Worm (Caenorhabditis elegans) whole organism, L4 larva: ENCODE measurements around the gene btb-5.

ENCODE experiments used
- F10B5.3 ChIP-seq: sonication (generic microtip); optimal IDR thresholded peaks from 2 replicates; lab custom pipeline; 2016; ENCODE audit warnings: mild to moderate bottlenecking, missing genetic modification characterization, missing compliant biosample characterization
- F44E2.7 ChIP-seq: fragments of 200-800 bp; sonication (Bioruptor generic); IDR thresholded peaks from 2 replicates; pipeline ENCODE4 v2.1.2; 2022; ENCODE audit warnings: missing genetic modification characterization, missing compliant biosample characterization
- F49E8.2 ChIP-seq: sonication (generic microtip); optimal IDR thresholded peaks from 2 replicates; lab custom pipeline; 2016; ENCODE audit warnings: missing compliant biosample characterization, mild to moderate bottlenecking, missing genetic modification characterization, borderline replicate concordance
- R02D3.7 ChIP-seq: fragments of 150-350 bp; sonication (generic microtip); optimal IDR thresholded peaks from 3 replicates; lab custom pipeline; 2014; ENCODE audit warnings: missing biosample characterization, missing genetic modification characterization
- ZK337.2 ChIP-seq: fragments of 200-800 bp; sonication (Bioruptor generic); IDR thresholded peaks from 2 replicates; pipeline ENCODE4 v1.3.6; 2022; ENCODE audit warnings: missing genetic modification reagents, missing genetic modification characterization, missing compliant biosample characterization
- ZK546.5 ChIP-seq, 2 experiments: sonication (generic microtip); optimal IDR thresholded peaks; 2 replicates each; lab custom pipeline; 2017; ENCODE audit warnings: missing biosample characterization in 2 of 2, missing genetic modification characterization in 2 of 2
- aha-1 ChIP-seq: fragments of 150-350 bp; peaks from one replicate; lab custom pipeline; 2014; ENCODE audit warnings: missing biosample characterization, missing genetic modification characterization
- ama-1 ChIP-seq: fragments of 150-350 bp; optimal IDR thresholded peaks from 2 replicates; lab custom pipeline; 2014; ENCODE audit warnings: inconsistent platforms, mixed read lengths
- arid-1 ChIP-seq: fragments of 200-800 bp; sonication (Bioruptor generic); conservative IDR thresholded peaks from 2 replicates; pipeline ENCODE4 v1.3.6; 2022; ENCODE audit warnings: missing genetic modification reagents, missing genetic modification characterization, missing compliant biosample characterization
- ceh-20 ChIP-seq: fragments of 200-800 bp; sonication (Bioruptor generic); IDR thresholded peaks from 2 replicates; pipeline ENCODE4 v1.3.6; 2022; ENCODE audit warnings: missing genetic modification reagents, missing genetic modification characterization, missing compliant biosample characterization
- ceh-28 ChIP-seq: fragments of 150-350 bp; optimal IDR thresholded peaks from 2 replicates; lab custom pipeline; 2014; ENCODE audit warnings: missing biosample characterization, missing genetic modification reagents, missing genetic modification characterization
- ceh-62 ChIP-seq: sonication (generic microtip); optimal IDR thresholded peaks from 2 replicates; lab custom pipeline; 2017; ENCODE audit warnings: missing biosample characterization, missing genetic modification characterization
- ceh-82 ChIP-seq: sonication (generic microtip); optimal IDR thresholded peaks from 2 replicates; lab custom pipeline; 2017; ENCODE audit warnings: missing biosample characterization, missing genetic modification characterization
- daf-19 ChIP-seq: fragments of 200-800 bp; sonication (Bioruptor generic); conservative IDR thresholded peaks from 2 replicates; pipeline ENCODE4 v1.3.6; 2022; ENCODE audit warnings: missing genetic modification characterization, missing compliant biosample characterization
- dmd-6 ChIP-seq: fragments of 200-800 bp; sonication (Bioruptor generic); IDR thresholded peaks from 2 replicates; pipeline ENCODE4 v1.3.6; 2022; ENCODE audit warnings: missing genetic modification reagents, missing genetic modification characterization, missing compliant biosample characterization
- dmd-8 ChIP-seq: fragments of 200-800 bp; sonication (Bioruptor generic); IDR thresholded peaks from 2 replicates; pipeline ENCODE4 v1.3.6; 2022; ENCODE audit warnings: missing genetic modification characterization, missing compliant biosample characterization
- dpl-1 ChIP-seq: fragments of 150-350 bp; optimal IDR thresholded peaks from 2 replicates; lab custom pipeline; 2014; ENCODE audit warnings: missing biosample characterization, missing genetic modification reagents, missing genetic modification characterization
- gei-8 ChIP-seq: fragments of 200-800 bp; sonication (Bioruptor generic); optimal IDR thresholded peaks from 2 replicates; lab custom pipeline; 2018; ENCODE audit warnings: mild to moderate bottlenecking, missing genetic modification characterization, missing compliant biosample characterization
- hif-1 ChIP-seq, 2 experiments: sonication (generic microtip); optimal IDR thresholded peaks; 2 replicates each; lab custom pipeline; 2016 to 2017; ENCODE audit warnings: missing compliant biosample characterization in 2 of 2, missing genetic modification characterization in 2 of 2, missing genetic modification reagents in 2 of 2, missing genotype in 2 of 2, mild to moderate bottlenecking in 1 of 2
- hlh-11 ChIP-seq: fragments of 200-800 bp; sonication (Bioruptor generic); optimal IDR thresholded peaks from 2 replicates; lab custom pipeline; 2018; ENCODE audit warnings: mild to moderate bottlenecking, missing genetic modification characterization, missing compliant biosample characterization
- hmg-1.1 ChIP-seq: fragments of 200-800 bp; sonication (Bioruptor generic); IDR thresholded peaks from 2 replicates; pipeline ENCODE4 v1.3.6; 2022; ENCODE audit warnings: missing genetic modification reagents, missing genetic modification characterization, missing compliant biosample characterization
- lim-7 ChIP-seq: fragments of 200-800 bp; sonication (Bioruptor generic); IDR thresholded peaks from 2 replicates; pipeline ENCODE4 v1.3.6; 2022; ENCODE audit warnings: missing genetic modification characterization, missing compliant biosample characterization
- lin-1 ChIP-seq: fragments of 200-800 bp; sonication (Bioruptor generic); IDR thresholded peaks from 2 replicates; pipeline ENCODE4 v1.3.6; 2022; ENCODE audit warnings: missing genetic modification reagents, missing genetic modification characterization, missing compliant biosample characterization
- lin-13 ChIP-seq: fragments of 150-350 bp; optimal IDR thresholded peaks from 2 replicates; lab custom pipeline; 2014; ENCODE audit warnings: missing biosample characterization, missing genetic modification reagents, missing genetic modification characterization
- lin-15B ChIP-seq: fragments of 150-350 bp; sonication (generic microtip); optimal IDR thresholded peaks from 3 replicates; lab custom pipeline; 2014; ENCODE audit warnings: missing biosample characterization, missing genetic modification characterization
- lin-29 ChIP-seq: fragments of 200-800 bp; sonication (Bioruptor generic); IDR thresholded peaks from 2 replicates; pipeline ENCODE4 v1.3.6; 2022; ENCODE audit warnings: missing genetic modification reagents, missing genetic modification characterization, missing compliant biosample characterization
- lin-38 ChIP-seq: fragments of 200-800 bp; sonication (Bioruptor generic); IDR thresholded peaks from 2 replicates; pipeline ENCODE4 v1.3.6; 2022; ENCODE audit warnings: missing genetic modification reagents, missing genetic modification characterization, missing compliant biosample characterization
- lir-3 ChIP-seq: sonication (generic microtip); optimal IDR thresholded peaks from 2 replicates; lab custom pipeline; 2016; ENCODE audit warnings: mild to moderate bottlenecking, missing genetic modification characterization, missing compliant biosample characterization
- lsy-2 ChIP-seq, 2 experiments: fragments of 150-350 bp in 1 of 2; sonication (generic microtip) in 1 of 2; optimal IDR thresholded peaks; 2 replicates each; lab custom pipeline; 2014 to 2017; ENCODE audit warnings: missing biosample characterization in 2 of 2, missing genetic modification characterization in 2 of 2
- madf-5 ChIP-seq, 2 experiments: fragments of 200-800 bp; sonication (Bioruptor generic); IDR thresholded peaks; 2 replicates each; pipeline ENCODE4 v1.3.6; 2022; ENCODE audit warnings: missing compliant biosample characterization in 2 of 2, missing genetic modification characterization in 2 of 2
- mdt-29 ChIP-seq: fragments of 200-800 bp; sonication (Bioruptor generic); IDR thresholded peaks from 2 replicates; pipeline ENCODE4 v1.3.6; 2022; ENCODE audit warnings: missing genetic modification reagents, missing genetic modification characterization, missing compliant biosample characterization
- mxl-3 ChIP-seq: fragments of 200-800 bp; sonication (Bioruptor generic); optimal IDR thresholded peaks from 2 replicates; lab custom pipeline; 2018; ENCODE audit warnings: mild to moderate bottlenecking, missing genetic modification characterization, missing compliant biosample characterization
- nhr-102 ChIP-seq: sonication (generic microtip); optimal IDR thresholded peaks from 2 replicates; lab custom pipeline; 2016; ENCODE audit warnings: mild to moderate bottlenecking, missing genetic modification characterization, moderate library complexity, missing compliant biosample characterization
- nhr-111 ChIP-seq: fragments of 200-800 bp; sonication (Bioruptor generic); optimal IDR thresholded peaks from 2 replicates; lab custom pipeline; 2018; ENCODE audit warnings: mild to moderate bottlenecking, missing genetic modification characterization, missing compliant biosample characterization
- nhr-25 ChIP-seq: sonication (generic microtip); optimal IDR thresholded peaks from 2 replicates; lab custom pipeline; 2017; ENCODE audit warnings: missing genetic modification characterization, mild to moderate bottlenecking, missing compliant biosample characterization, antibody characterized with exemption, moderate library complexity, borderline replicate concordance; ENCODE audit not compliant: insufficient read depth
- nhr-28 ChIP-seq: fragments of 150-350 bp; optimal IDR thresholded peaks from 2 replicates; lab custom pipeline; 2014; ENCODE audit warnings: missing biosample characterization, missing genetic modification characterization
- nhr-48 ChIP-seq: sonication (generic microtip); optimal IDR thresholded peaks from 2 replicates; lab custom pipeline; 2016; ENCODE audit warnings: mild to moderate bottlenecking, missing genetic modification characterization, missing compliant biosample characterization
- nhr-77 ChIP-seq: fragments of 150-350 bp; optimal IDR thresholded peaks from 2 replicates; lab custom pipeline; 2014; ENCODE audit warnings: missing biosample characterization, missing genetic modification characterization
- php-3 ChIP-seq: fragments of 200-800 bp; sonication (Bioruptor generic); IDR thresholded peaks from 2 replicates; pipeline ENCODE4 v1.3.6; 2022; ENCODE audit warnings: missing genetic modification reagents, missing genetic modification characterization, missing compliant biosample characterization
- sdz-12 ChIP-seq: fragments of 200-800 bp; sonication (Bioruptor generic); optimal IDR thresholded peaks from 2 replicates; lab custom pipeline; 2018; ENCODE audit warnings: mild to moderate bottlenecking, missing genetic modification characterization, missing compliant biosample characterization
- set-16 ChIP-seq: fragments of 200-800 bp; sonication (Bioruptor generic); IDR thresholded peaks from 2 replicates; pipeline ENCODE4 v1.3.6; 2022; ENCODE audit warnings: missing genetic modification reagents, missing genetic modification characterization, missing compliant biosample characterization
- snpc-1.2 ChIP-seq: fragments of 200-800 bp; sonication (Bioruptor generic); IDR thresholded peaks from 2 replicates; pipeline ENCODE4 v1.3.6; 2022; ENCODE audit warnings: missing genetic modification reagents, missing genetic modification characterization, missing compliant biosample characterization
- spr-1 ChIP-seq: sonication (generic microtip); optimal IDR thresholded peaks from 2 replicates; lab custom pipeline; 2016; ENCODE audit warnings: mild to moderate bottlenecking, missing genetic modification characterization, missing compliant biosample characterization
- unc-39 ChIP-seq: sonication (generic microtip); optimal IDR thresholded peaks from 2 replicates; lab custom pipeline; 2017; ENCODE audit warnings: missing biosample characterization, missing genetic modification characterization
- unc-62 ChIP-seq, 3 experiments: fragments of 150-350 bp in 1 of 3; sonication (generic microtip); optimal IDR thresholded peaks in 2 of 3; peaks in 1 of 3; 1 replicate in 1 of 3; 2 replicates in 2 of 3; lab custom pipeline; 2014 to 2017; ENCODE audit warnings: missing biosample characterization in 3 of 3, missing genetic modification characterization in 3 of 3, missing genetic modification reagents in 3 of 3, missing genotype in 1 of 3
- zfp-3 ChIP-seq: fragments of 200-800 bp; sonication (Bioruptor generic); conservative IDR thresholded peaks from 2 replicates; pipeline ENCODE4 v1.3.6; 2022; ENCODE audit warnings: missing genetic modification reagents, missing genetic modification characterization, missing compliant biosample characterization
- zip-2 ChIP-seq: fragments of 150-350 bp; optimal IDR thresholded peaks from 2 replicates; lab custom pipeline; 2014; ENCODE audit warnings: missing biosample characterization, missing genetic modification characterization
- ztf-11 ChIP-seq: fragments of 150-350 bp; optimal IDR thresholded peaks from 2 replicates; lab custom pipeline; 2014; ENCODE audit warnings: missing biosample characterization, missing genetic modification characterization
- ztf-7 ChIP-seq: fragments of 150-350 bp; optimal IDR thresholded peaks from 2 replicates; lab custom pipeline; 2014; ENCODE audit warnings: missing biosample characterization, missing genetic modification characterization

btb-5 gene

DNA sequence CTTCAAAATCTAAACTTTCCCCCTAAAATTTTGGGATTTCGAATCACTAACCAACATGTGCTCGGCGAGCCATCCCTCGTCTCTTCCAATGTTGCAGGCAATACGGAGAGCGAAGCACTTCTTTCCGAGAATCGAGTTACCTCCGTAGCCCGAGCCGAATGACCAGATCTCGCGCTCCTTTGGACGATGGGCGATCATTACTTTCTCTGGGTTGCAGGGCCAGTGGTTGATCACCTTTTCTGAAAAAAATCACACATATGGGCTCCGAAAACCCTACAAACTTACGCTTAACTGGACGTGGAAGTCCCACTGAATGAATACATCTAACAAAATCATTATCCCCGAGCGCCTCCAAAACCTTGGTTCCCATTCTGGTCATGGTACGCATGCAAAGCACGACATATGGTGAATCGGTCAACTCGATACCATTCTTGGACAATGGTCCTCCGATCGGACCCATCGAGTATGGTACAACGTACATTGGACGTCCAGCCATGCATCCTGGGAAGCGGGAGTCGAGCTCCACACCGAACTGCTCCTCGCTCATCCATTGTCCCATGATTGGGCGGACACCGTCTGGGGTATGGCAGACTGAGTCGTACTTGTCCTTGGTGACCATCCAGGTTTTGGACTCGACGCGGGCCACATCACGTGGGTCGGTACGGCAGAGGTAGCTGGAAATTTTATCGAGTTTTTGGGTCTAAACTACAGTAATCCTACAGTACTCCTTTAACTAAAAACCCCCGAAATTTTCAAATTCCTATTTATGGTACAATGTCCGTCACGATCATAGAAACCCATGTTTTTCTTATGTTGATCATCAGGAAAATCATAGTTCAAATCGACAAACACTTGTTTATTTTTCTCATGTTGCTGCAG lies 4.0 kb upstream of the btb-5 start:
- TF ChIP-seq lin-15B (tag; lab: Kevin White, UChicago) (no peak), unc-62 (GFP tag; optimal IDR thresholded peaks at IDR 0.05 in 1 of 2; lab: Kevin White, UChicago) (no peak), unc-62 (tag; optimal IDR thresholded peaks at IDR 0.05; lab: Kevin White, UChicago) (no peak), nhr-102 (no peak), F10B5.3 (tag; lab: Kevin White, UChicago) (no peak), ceh-62 (tag; lab: Kevin White, UChicago) (no peak), ztf-11 (no peak), F44E2.7 (GFP tag; lab: Robert Waterston, UW) (no peak), nhr-48 (no peak), mdt-29 (GFP tag; lab: Robert Waterston, UW) (0 out of 2 replicates have a peak, but pooled peaks have one; percentile 25), mxl-3 (GFP tag; lab: Kevin White, UChicago) (no peak), dmd-6 (GFP tag; lab: Robert Waterston, UW) (no peak), lin-1 (no peak), nhr-28 (peak; percentile 7), lim-7 (GFP tag; lab: Robert Waterston, UW) (no peak; the same call in 1 of the 2 replicates), nhr-25 (peak; percentile 26), gei-8 (GFP tag; lab: Kevin White, UChicago) (no peak), zfp-3 (GFP tag; lab: Robert Waterston, UW) (no peak; the same call in 1 of the 2 replicates), lin-29 (GFP tag; lab: Robert Waterston, UW) (no peak), sdz-12 (GFP tag; lab: Kevin White, UChicago) (no peak), daf-19 (GFP tag; lab: Robert Waterston, UW) (no peak), lir-3 (tag; lab: Kevin White, UChicago) (no peak), ceh-20 (no peak), dpl-1 (GFP tag; lab: Kevin White, UChicago) (no peak), zip-2 (tag; lab: Kevin White, UChicago) (no peak), madf-5 (GFP tag; IDR thresholded peaks at IDR 0.05; lab: Robert Waterston, UW) (0 out of 4 replicates have a peak, but pooled peaks of 1 of the 2 experiments have one; percentile 5), ceh-28 (tag; lab: Kevin White, UChicago) (no peak), R02D3.7 (tag; lab: Kevin White, UChicago) (no peak), unc-39 (tag; lab: Kevin White, UChicago) (no peak), hif-1 (tag; optimal IDR thresholded peaks at IDR 0.05; lab: Kevin White, UChicago) (no peak), snpc-1.2 (GFP tag; lab: Robert Waterston, UW) (no peak), nhr-77 (tag; lab: Kevin White, UChicago) (no peak), nhr-111 (no peak), spr-1 (no peak), arid-1 (GFP tag; lab: Robert Waterston, UW) (0 out of 2 replicates have a peak, but pooled peaks have one; percentile 2), lin-38 (GFP tag; lab: Robert Waterston, UW) (no peak), F49E8.2 (tag; lab: Kevin White, UChicago) (no peak), hmg-1.1 (GFP tag; lab: Robert Waterston, UW) (peak; percentile 31; the same call in 1 of the 2 replicates), lin-13 (GFP tag; lab: Kevin White, UChicago) (no peak), set-16 (GFP tag; lab: Robert Waterston, UW) (peak; percentile 53; the same call in 1 of the 2 replicates), hlh-11 (no peak), ama-1 (lab: Kevin White, UChicago) (peak; percentile 60), ZK337.2 (GFP tag; lab: Robert Waterston, UW) (no peak), lsy-2 (tag; optimal IDR thresholded peaks at IDR 0.05; lab: Kevin White, UChicago) (peak in 1 of 2 experiments; percentile 14), ZK546.5 (tag; optimal IDR thresholded peaks at IDR 0.05; lab: Kevin White, UChicago) (no peak), dmd-8 (GFP tag; lab: Robert Waterston, UW) (no peak), ztf-7 (no peak), php-3 (GFP tag; lab: Robert Waterston, UW) (no peak), ceh-82 (tag; lab: Kevin White, UChicago) (no peak), aha-1 (tag; lab: Kevin White, UChicago) (peak; percentile 98)
